Worm (Caenorhabditis elegans) whole organism, L1 larva: ENCODE results near the gene rpoa-1.

Experiments used
- aly-2 ChIP-seq: fragments of 150-350 bp; optimal IDR thresholded peaks from 2 replicates; lab custom pipeline; 2014; ENCODE audit warnings: missing biosample characterization, missing genetic modification characterization
- ces-1 ChIP-seq: fragments of 150-350 bp; optimal IDR thresholded peaks from 2 replicates; lab custom pipeline; 2014; ENCODE audit warnings: missing biosample characterization, missing genetic modification reagents, missing genetic modification characterization
- jun-1 ChIP-seq: fragments of 150-350 bp; optimal IDR thresholded peaks from 2 replicates; lab custom pipeline; 2014; ENCODE audit warnings: missing biosample characterization, missing genetic modification reagents, missing genetic modification characterization
- rnt-1 ChIP-seq: sonication (generic microtip); optimal IDR thresholded peaks from 2 replicates; lab custom pipeline; 2016; ENCODE audit warnings: mild to moderate bottlenecking, missing genetic modification characterization, moderate library complexity, missing compliant biosample characterization
- sox-4 ChIP-seq: sonication (generic microtip); optimal IDR thresholded peaks from 2 replicates; lab custom pipeline; 2016; ENCODE audit warnings: missing genetic modification characterization, missing compliant biosample characterization
- sptf-1 ChIP-seq: fragments of 150-350 bp; optimal IDR thresholded peaks from 2 replicates; lab custom pipeline; 2014; ENCODE audit warnings: missing biosample characterization, missing genetic modification characterization

DNA sequence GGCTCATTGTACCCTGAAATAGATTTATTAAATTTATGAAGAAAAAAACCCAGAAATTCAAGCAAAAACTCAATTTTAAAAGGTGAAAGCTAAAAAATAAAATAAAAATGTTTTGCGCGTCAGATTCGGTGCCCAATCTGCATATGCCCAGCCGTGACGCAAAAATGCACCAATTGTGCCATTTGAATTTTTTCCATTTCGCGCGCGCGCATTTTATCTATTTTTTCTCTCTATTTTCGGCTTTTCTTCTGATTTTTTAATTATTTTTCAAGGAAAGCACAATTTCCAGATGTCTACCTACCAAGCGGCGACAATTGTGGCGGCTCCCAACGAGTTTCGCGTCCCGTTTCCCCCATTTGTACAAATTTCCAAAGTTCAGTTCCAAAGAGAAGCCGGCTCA is 31.2 kb upstream of the rpoa-1 start, which contains the start of the genes Y54G9A.7 and bub-3:
- TF ChIP-seq aly-2 (tag; lab: Kevin White, UChicago) (no peak), jun-1 (tag; lab: Kevin White, UChicago) (no peak), sptf-1 (tag; lab: Kevin White, UChicago) (no peak), sox-4 (no peak), ces-1 (no peak), rnt-1 (no peak)
